Worm (Caenorhabditis elegans) whole organism, young adult: ENCODE results near the gene rme-1.
A peak's percentile ranks its signal among the peaks of the same experiment; 100 is the strongest.

Experiments
- B0261.1 ChIP-seq: sonication (generic microtip); optimal IDR thresholded peaks from 2 replicates; lab custom pipeline; 2016; ENCODE audit warnings: mild to moderate bottlenecking, missing genetic modification characterization, moderate library complexity, missing compliant biosample characterization
- C17E4.6 ChIP-seq: fragments of 200-800 bp; sonication (Bioruptor generic); IDR thresholded peaks from 2 replicates; pipeline ENCODE4 v1.3.6; 2022; ENCODE audit warnings: missing genetic modification reagents, missing genetic modification characterization, missing compliant biosample characterization
- F49E8.2 ChIP-seq: sonication (generic microtip); optimal IDR thresholded peaks from 3 replicates; lab custom pipeline; 2017; ENCODE audit warnings: missing genetic modification characterization, mild to moderate bottlenecking, missing compliant biosample characterization, antibody characterized with exemption, moderate library complexity; ENCODE audit not compliant: insufficient read depth
- ama-1 ChIP-seq, 3 experiments: fragments of 150-350 bp in 1 of 3; sonication (generic microtip) in 2 of 3; optimal IDR thresholded peaks; 2 replicates each; lab custom pipeline; 2014 to 2018; ENCODE audit warnings: missing biosample characterization in 2 of 3, missing genetic modification characterization in 2 of 3, missing genetic modification reagents in 2 of 3
- bed-1 ChIP-seq: fragments of 200-800 bp; sonication (Bioruptor generic); IDR thresholded peaks from 2 replicates; pipeline ENCODE4 v1.3.6; 2022; ENCODE audit warnings: missing genetic modification reagents, missing genetic modification characterization, missing compliant biosample characterization
- bed-2 ChIP-seq: fragments of 200-800 bp; sonication (Bioruptor generic); IDR thresholded peaks from 2 replicates; pipeline ENCODE4 v1.3.6; 2022; ENCODE audit warnings: missing genetic modification reagents, missing genetic modification characterization, missing compliant biosample characterization
- egl-44 ChIP-seq: fragments of 200-800 bp; sonication (Bioruptor generic); IDR thresholded peaks from 2 replicates; pipeline ENCODE4 v1.3.6; 2022; ENCODE audit warnings: missing genetic modification reagents, missing genetic modification characterization, missing compliant biosample characterization
- lin-35 ChIP-seq, 3 experiments: fragments of 150-350 bp in 2 of 3; sonication (generic microtip) in 1 of 3; optimal IDR thresholded peaks; 2 replicates each; lab custom pipeline; 2014 to 2018; ENCODE audit warnings: missing biosample characterization in 3 of 3, missing genetic modification characterization in 3 of 3, missing genetic modification reagents in 3 of 3
- pha-4 ChIP-seq: fragments of 150-350 bp; sonication (generic microtip); optimal IDR thresholded peaks from 2 replicates; lab custom pipeline; 2014; ENCODE audit warnings: missing biosample characterization, missing genetic modification reagents, missing genetic modification characterization
- rpc-1 ChIP-seq, 2 experiments: fragments of 150-350 bp in 1 of 2; sonication (generic microtip) in 1 of 2; optimal IDR thresholded peaks; 2 replicates each; lab custom pipeline; 2014 to 2018; ENCODE audit warnings: missing biosample characterization in 1 of 2, missing genetic modification characterization in 1 of 2, missing genetic modification reagents in 1 of 2, missing genotype in 1 of 2
- sea-2 ChIP-seq: fragments of 200-800 bp; sonication (Bioruptor generic); IDR thresholded peaks from 2 replicates; pipeline ENCODE4 v1.3.6; 2022; ENCODE audit warnings: missing genetic modification characterization, missing compliant biosample characterization
- snpc-4 ChIP-seq, 5 experiments: fragments of 150-350 bp in 1 of 5; sonication (generic microtip) in 4 of 5; optimal IDR thresholded peaks; 2 replicates each; lab custom pipeline; 2014 to 2018; ENCODE audit warnings: missing genetic modification characterization in 5 of 5, missing biosample characterization in 3 of 5, antibody characterized with exemption in 2 of 5, mild to moderate bottlenecking in 2 of 5, missing compliant biosample characterization in 2 of 5, missing genotype in 2 of 5, moderate library complexity in 2 of 5, missing genetic modification reagents in 1 of 5
- tlf-1 ChIP-seq: fragments of 200-800 bp; sonication (Bioruptor generic); optimal IDR thresholded peaks from 2 replicates; lab custom pipeline; 2018; ENCODE audit warnings: mild to moderate bottlenecking, missing genetic modification characterization, missing compliant biosample characterization
- unc-62 ChIP-seq: fragments of 150-350 bp; optimal IDR thresholded peaks from 2 replicates; lab custom pipeline; 2014; ENCODE audit warnings: missing biosample characterization, missing genetic modification reagents, missing genetic modification characterization

ce11 chrV:6213845-6214244 is 5.2 kb downstream of the rme-1 start:
- TF ChIP-seq C17E4.6 (GFP tag; lab: Robert Waterston, UW) (no peak), pha-4 (tag; lab: Kevin White, UChicago) (peak; percentile 52), F49E8.2 (no peak), rpc-1 (optimal IDR thresholded peaks at IDR 0.05; lab: Kevin White, UChicago) (no peak), rpc-1 (tag; optimal IDR thresholded peaks at IDR 0.05; lab: Kevin White, UChicago) (no peak), bed-2 (GFP tag; lab: Robert Waterston, UW) (no peak), snpc-4 (GFP tag; optimal IDR thresholded peaks at IDR 0.05; lab: Kevin White, UChicago) (no peak), snpc-4 (tag; optimal IDR thresholded peaks at IDR 0.05; lab: Kevin White, UChicago) (no peak), bed-1 (GFP tag; lab: Robert Waterston, UW) (no peak), tlf-1 (GFP tag; lab: Kevin White, UChicago) (no peak), ama-1 (optimal IDR thresholded peaks at IDR 0.05; lab: Kevin White, UChicago) (no peak), ama-1 (GFP tag; optimal IDR thresholded peaks at IDR 0.05; lab: Kevin White, UChicago) (no peak), B0261.1 (tag; lab: Kevin White, UChicago) (no peak), lin-35 (GFP tag; optimal IDR thresholded peaks at IDR 0.05; lab: Kevin White, UChicago) (peak in 1 of 3 experiments; percentile 8), sea-2 (GFP tag; lab: Robert Waterston, UW) (no peak), egl-44 (GFP tag; lab: Robert Waterston, UW) (no peak), unc-62 (GFP tag; lab: Kevin White, UChicago) (peak; percentile 8)
